Fruit fly (Drosophila melanogaster) S2 (cell line): ENCODE results near the gene CG3546.

ENCODE experiments used
- CG8478 ChIP-seq: fragments of >200 bp; optimal IDR thresholded peaks from 2 replicates; lab custom pipeline; 2018
- CTCF ChIP-seq, 2 experiments: fragments of >200 bp; optimal IDR thresholded peaks; 2 replicates each; lab custom pipeline; 2018

- TF ChIP-seq CTCF (optimal IDR thresholded peaks at IDR 0.05; lab: Kevin White, UChicago) (no peak), CG8478 (no peak)
Measured at dm6 chrX:4604553-4604952, 46.7 kb downstream of the CG3546 start.
